Worm (Caenorhabditis elegans): ENCODE data around the gene Y39A1A.22.

Y39A1A.22 gene

ce11 chrIII:10739455-10739854 lies 32.6 kb upstream of the Y39A1A.22 start, which contains the start of gene smap-1:
Gene smap-1, minus strand, starts transcription at chrIII:10739792.
- no peak for TF ChIP-seq ama-1 (optimal IDR thresholded peaks at IDR 0.05)
- no peak for TF ChIP-seq F13H6.1 (tag; optimal IDR thresholded peaks at IDR 0.05)
- TF ChIP-seq mdl-1 (tag; optimal IDR thresholded peaks at IDR 0.05): no peak
- no peak for TF ChIP-seq nhr-25 (tag; optimal IDR thresholded peaks at IDR 0.05)
- TF ChIP-seq ztf-4 (tag; optimal IDR thresholded peaks at IDR 0.05): no peak
- TF ChIP-seq skn-1 (tag; optimal IDR thresholded peaks at IDR 0.05): no peak
- TF ChIP-seq sma-3 (GFP tag; optimal IDR thresholded peaks at IDR 0.05): no peak
- no peak for TF ChIP-seq elt-3 (tag; optimal IDR thresholded peaks at IDR 0.05)
- no peak for TF ChIP-seq Y55F3AM.14 (GFP tag; optimal IDR thresholded peaks at IDR 0.05)

- TF ChIP-seq egl-27 (tag; optimal IDR thresholded peaks at IDR 0.05): no peak
- TF ChIP-seq nhr-23 (tag; optimal IDR thresholded peaks at IDR 0.05): no peak
- TF ChIP-seq ztf-11 (tag; optimal IDR thresholded peaks at IDR 0.05): no peak
- no peak for TF ChIP-seq crh-2 (tag; optimal IDR thresholded peaks at IDR 0.05)
- no peak for TF ChIP-seq ama-1 (optimal IDR thresholded peaks at IDR 0.05)
- no peak for TF ChIP-seq unc-55 (GFP tag; optimal IDR thresholded peaks at IDR 0.05)
- TF ChIP-seq dmd-4 (tag; optimal IDR thresholded peaks at IDR 0.05): no peak
- no peak for TF ChIP-seq lin-13 (GFP tag; optimal IDR thresholded peaks at IDR 0.05)
- TF ChIP-seq peb-1 (tag; optimal IDR thresholded peaks at IDR 0.05): no peak
- no peak for TF ChIP-seq nhr-129 (tag; optimal IDR thresholded peaks at IDR 0.05)
Measured at ce11 chrIII:10738081-10738480, 31.3 kb upstream of the Y39A1A.22 start.

- TF ChIP-seq mdl-1 (tag; optimal IDR thresholded peaks at IDR 0.05): no peak
- TF ChIP-seq sma-3 (GFP tag; optimal IDR thresholded peaks at IDR 0.05): peak; percentile 9
- no peak for TF ChIP-seq fos-1 (tag; optimal IDR thresholded peaks at IDR 0.05)
- no peak for TF ChIP-seq nhr-12 (tag; optimal IDR thresholded peaks at IDR 0.05)
- no peak for TF ChIP-seq blmp-1 (tag; optimal IDR thresholded peaks at IDR 0.05; ENCODE audit: insufficient read depth)
- TF ChIP-seq nhr-25 (tag; optimal IDR thresholded peaks at IDR 0.05): peak; percentile 8
- no peak for TF ChIP-seq nhr-21 (tag; optimal IDR thresholded peaks at IDR 0.05)
- TF ChIP-seq ztf-11 (tag; optimal IDR thresholded peaks at IDR 0.05): no peak
- TF ChIP-seq elt-3 (tag; optimal IDR thresholded peaks at IDR 0.05): no peak
- no peak for TF ChIP-seq ceh-82 (tag; optimal IDR thresholded peaks at IDR 0.05)
- no peak for TF ChIP-seq nhr-6 (tag; optimal IDR thresholded peaks at IDR 0.05)
- TF ChIP-seq dmd-4 (tag; optimal IDR thresholded peaks at IDR 0.05): no peak
- no peak for TF ChIP-seq R02D3.7 (tag; optimal IDR thresholded peaks at IDR 0.05)
- no peak for TF ChIP-seq mbf-1 (tag; optimal IDR thresholded peaks at IDR 0.05)
- TF ChIP-seq unc-39 (tag; optimal IDR thresholded peaks at IDR 0.05): no peak
Measured at ce11 chrIII:10736322-10736985, 29.6 kb upstream of the Y39A1A.22 start.

- TF ChIP-seq nhr-21 (tag; optimal IDR thresholded peaks at IDR 0.05) (no peak), sma-9 (GFP tag; optimal IDR thresholded peaks at IDR 0.05) (peak; percentile 9), sma-9 (tag; optimal IDR thresholded peaks at IDR 0.05) (no peak)
Measured at ce11 chrIII:10734511-10735233, 27.8 kb upstream of the Y39A1A.22 start.

- TF ChIP-seq elt-1 (tag; optimal IDR thresholded peaks at IDR 0.05) (no peak), nhr-129 (tag; optimal IDR thresholded peaks at IDR 0.05) (no peak), mab-5 (tag; optimal IDR thresholded peaks at IDR 0.05) (no peak), R02D3.7 (tag; optimal IDR thresholded peaks at IDR 0.05) (no peak), ZK546.5 (tag; optimal IDR thresholded peaks at IDR 0.05) (no peak), elt-3 (tag; optimal IDR thresholded peaks at IDR 0.05) (no peak), C34F6.9 (tag; optimal IDR thresholded peaks at IDR 0.05) (no peak), sem-4 (tag; optimal IDR thresholded peaks at IDR 0.05) (no peak), aly-2 (tag; optimal IDR thresholded peaks at IDR 0.05) (no peak), nhr-11 (tag; optimal IDR thresholded peaks at IDR 0.05) (no peak), nhr-10 (tag; optimal IDR thresholded peaks at IDR 0.05) (no peak), F13H6.1 (tag; optimal IDR thresholded peaks at IDR 0.05) (no peak), mbf-1 (tag; optimal IDR thresholded peaks at IDR 0.05) (no peak), nhr-21 (tag; optimal IDR thresholded peaks at IDR 0.05) (no peak)
Measured at ce11 chrIII:10733300-10733699, 26.5 kb upstream of the Y39A1A.22 start.
